Fruit fly (Drosophila melanogaster) whole organism, wandering third instar larva: ENCODE data around the gene S6k.

Experiments
- HLH106 ChIP-seq: fragments of 200-800 bp; optimal IDR thresholded peaks from 3 replicates; lab custom pipeline; 2019; ENCODE audit warnings: missing biosample characterization, mild to moderate bottlenecking, missing genetic modification characterization, moderate library complexity
- Jra ChIP-seq: sonication (Bioruptor generic); optimal IDR thresholded peaks from 2 replicates; lab custom pipeline; 2016; ENCODE audit warnings: missing biosample characterization, missing genetic modification characterization
- Mio ChIP-seq: sonication (Bioruptor generic); optimal IDR thresholded peaks from 2 replicates; lab custom pipeline; 2016; ENCODE audit warnings: missing biosample characterization, missing genetic modification characterization
- Rel ChIP-seq, 2 experiments: fragments of 200-800 bp; sonication (Bioruptor generic) in 1 of 2; optimal IDR thresholded peaks; 2 replicates in 1 of 2; 3 replicates in 1 of 2; lab custom pipeline; 2016 to 2019; ENCODE audit warnings: mild to moderate bottlenecking in 2 of 2, missing biosample characterization in 2 of 2, missing genetic modification characterization in 2 of 2, moderate library complexity in 1 of 2
- lola ChIP-seq: fragments of >200 bp; optimal IDR thresholded peaks from 2 replicates; lab custom pipeline; 2017; ENCODE audit warnings: missing biosample characterization, missing genetic modification characterization
- psq ChIP-seq: fragments of 200-800 bp; sonication (Bioruptor generic); optimal IDR thresholded peaks from 3 replicates; lab custom pipeline; 2017; ENCODE audit warnings: missing biosample characterization, mild to moderate bottlenecking, missing genetic modification characterization, moderate library complexity
- rgr ChIP-seq: fragments of 200-800 bp; sonication (Bioruptor generic); optimal IDR thresholded peaks from 3 replicates; lab custom pipeline; 2016; ENCODE audit warnings: missing biosample characterization, mild to moderate bottlenecking, missing genetic modification characterization

- TF ChIP-seq HLH106 (tag; lab: Kevin White, UChicago) (no peak), Rel (GFP tag; optimal IDR thresholded peaks at IDR 0.05; lab: Kevin White, UChicago) (no peak), Rel (tag; optimal IDR thresholded peaks at IDR 0.05; lab: Kevin White, UChicago) (no peak), lola (no peak), Jra (GFP tag; lab: Kevin White, UChicago) (no peak), rgr (no peak), psq (no peak), Mio (GFP tag; lab: Kevin White, UChicago) (no peak)
Measured at dm6 chr3L:5813016-5813415, 2.3 kb upstream of the S6k start, which contains the start of gene mad2.
